Fruit fly (Drosophila melanogaster): ENCODE data around the gene IntS4.

Gene IntS4

DNA sequence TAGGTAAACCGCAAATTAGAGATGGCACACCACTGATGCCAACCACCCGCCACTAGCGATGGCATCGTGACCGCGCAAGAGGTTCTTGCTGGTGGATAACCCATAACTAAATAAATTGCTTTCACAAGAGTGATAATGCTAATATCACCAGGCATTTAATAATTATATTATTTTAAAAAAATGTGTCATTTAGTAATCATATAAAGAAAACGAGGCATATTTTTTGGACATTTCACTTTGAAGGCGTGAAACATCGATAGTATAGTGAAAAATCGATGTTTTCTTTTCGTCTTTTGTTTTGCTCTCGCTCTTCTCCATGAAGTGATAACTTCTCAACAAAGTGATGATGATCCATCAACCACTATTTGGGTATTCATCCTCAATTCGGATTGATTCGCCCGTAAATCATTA is at the start of gene IntS4:
TSS of gene IntS4 (minus strand) at position 20 of the 411 bp plus-strand sequence.
- peak; percentile 20 for TF ChIP-seq cic (GFP tag; optimal IDR thresholded peaks at IDR 0.05)
- TF ChIP-seq CG1620 (GFP tag; optimal IDR thresholded peaks at IDR 0.05) = peak; percentile 80
- TF ChIP-seq bab1 (GFP tag; optimal IDR thresholded peaks at IDR 0.05) = peak; percentile 88
- peak; percentile 82 for TF ChIP-seq CG7101 (tag; optimal IDR thresholded peaks at IDR 0.05)
- no peak for TF ChIP-seq cnc (optimal IDR thresholded peaks at IDR 0.05)
- peak; percentile 6 for TF ChIP-seq Clk (GFP tag; optimal IDR thresholded peaks at IDR 0.05)
- peak; percentile 77 for TF ChIP-seq CG14711 (tag; optimal IDR thresholded peaks at IDR 0.05)
- TF ChIP-seq CG33017 (tag; optimal IDR thresholded peaks at IDR 0.05) = peak; percentile 37
- TF ChIP-seq kay (GFP tag; ENCODE audit: borderline replicate concordance) = peak; percentile 55
- peak; percentile 75 for TF ChIP-seq CG11617 (GFP tag; optimal IDR thresholded peaks at IDR 0.05)
- TF ChIP-seq CG12768 (GFP tag; optimal IDR thresholded peaks at IDR 0.05) = peak; percentile 52
- peak; percentile 68 for TF ChIP-seq pad (GFP tag; optimal IDR thresholded peaks at IDR 0.05)
- peak; percentile 79 for TF ChIP-seq Crg-1 (GFP tag; optimal IDR thresholded peaks at IDR 0.05)
- no peak for TF ChIP-seq toe (GFP tag; optimal IDR thresholded peaks at IDR 0.05)
- TF ChIP-seq ovo (GFP tag; optimal IDR thresholded peaks at IDR 0.05) = peak; percentile 74
- TF ChIP-seq Mnt (GFP tag; optimal IDR thresholded peaks at IDR 0.05) = peak; percentile 90
- peak; percentile 28 for TF ChIP-seq CG7045 (GFP tag; optimal IDR thresholded peaks at IDR 0.05)
- TF ChIP-seq CG5204 (GFP tag; optimal IDR thresholded peaks at IDR 0.05) = no peak
- peak; percentile 59 for TF ChIP-seq tj (GFP tag; optimal IDR thresholded peaks at IDR 0.05)
- no peak for TF ChIP-seq Hr96 (GFP tag; optimal IDR thresholded peaks at IDR 0.05)

DNA sequence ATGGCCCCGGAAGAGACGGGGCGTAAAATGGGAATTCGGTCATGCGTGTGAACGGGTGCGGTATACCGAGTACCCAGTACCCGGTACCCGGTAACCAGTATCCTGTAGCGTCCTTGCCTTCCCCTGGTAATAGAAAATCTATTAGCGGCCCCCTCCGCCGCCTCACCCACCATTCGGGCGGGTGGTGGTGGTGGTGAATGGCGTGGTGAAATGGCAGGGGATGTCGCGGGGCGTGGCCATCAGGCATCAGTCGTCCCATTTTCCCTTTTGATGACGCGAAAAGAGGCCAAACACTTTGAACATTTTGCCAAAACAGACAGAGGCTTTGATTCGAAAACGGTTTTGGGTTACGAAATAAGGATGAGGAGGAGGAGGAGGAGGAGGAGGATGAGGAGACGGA is 49.3 kb upstream of the IntS4 start:
- no peak for TF ChIP-seq cnc (optimal IDR thresholded peaks at IDR 0.05)
- no peak for TF ChIP-seq CG11617 (GFP tag; optimal IDR thresholded peaks at IDR 0.05)
- no peak for TF ChIP-seq tj (GFP tag; optimal IDR thresholded peaks at IDR 0.05)
- TF ChIP-seq kay (GFP tag; ENCODE audit: borderline replicate concordance) = no peak
- TF ChIP-seq CG12768 (GFP tag; optimal IDR thresholded peaks at IDR 0.05) = no peak
- no peak for TF ChIP-seq CG7101 (tag; optimal IDR thresholded peaks at IDR 0.05)
- TF ChIP-seq CG5204 (GFP tag; optimal IDR thresholded peaks at IDR 0.05) = no peak
- TF ChIP-seq bab1 (GFP tag; optimal IDR thresholded peaks at IDR 0.05) = no peak
- TF ChIP-seq toe (GFP tag; optimal IDR thresholded peaks at IDR 0.05) = no peak
- no peak for TF ChIP-seq Hr96 (GFP tag; optimal IDR thresholded peaks at IDR 0.05)
- TF ChIP-seq Mnt (GFP tag; optimal IDR thresholded peaks at IDR 0.05) = no peak
- TF ChIP-seq CG33017 (tag; optimal IDR thresholded peaks at IDR 0.05) = no peak
- no peak for TF ChIP-seq Crg-1 (GFP tag; optimal IDR thresholded peaks at IDR 0.05)
- TF ChIP-seq pad (GFP tag; optimal IDR thresholded peaks at IDR 0.05) = no peak
- TF ChIP-seq CG14711 (tag; optimal IDR thresholded peaks at IDR 0.05) = no peak
- TF ChIP-seq Clk (GFP tag; optimal IDR thresholded peaks at IDR 0.05) = no peak
- TF ChIP-seq CG1620 (GFP tag; optimal IDR thresholded peaks at IDR 0.05) = no peak
- no peak for TF ChIP-seq CG7045 (GFP tag; optimal IDR thresholded peaks at IDR 0.05)

DNA sequence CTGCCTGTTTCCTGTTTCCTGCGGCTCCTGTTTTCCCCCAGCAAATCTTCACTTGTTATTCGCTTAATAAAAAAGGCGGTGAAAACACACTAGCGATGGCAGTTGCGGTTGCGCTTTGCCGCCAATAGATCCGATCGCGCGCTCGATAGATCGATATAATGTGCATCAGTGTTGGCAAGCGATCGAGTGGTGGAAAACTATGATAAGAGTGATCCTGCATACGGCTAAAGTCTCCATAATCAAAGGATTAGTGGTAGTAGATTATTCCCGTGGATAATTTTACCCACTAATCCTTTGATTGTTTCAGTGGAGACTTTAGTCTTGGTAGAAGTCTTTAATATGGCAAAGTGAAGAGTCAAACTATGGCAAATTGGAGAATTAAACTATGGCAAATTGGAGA is 47.6 kb upstream of the IntS4 start, which contains the start of gene Caf1-180:
TSS of gene Caf1-180 (minus strand) at position 99 of the 400 bp plus-strand sequence.
- TF ChIP-seq Crg-1 (GFP tag; optimal IDR thresholded peaks at IDR 0.05) (peak; percentile 46), CG5204 (GFP tag; optimal IDR thresholded peaks at IDR 0.05) (no peak), Hr96 (GFP tag; optimal IDR thresholded peaks at IDR 0.05) (no peak), CG7045 (GFP tag; optimal IDR thresholded peaks at IDR 0.05) (no peak), CG1620 (GFP tag; optimal IDR thresholded peaks at IDR 0.05) (peak; percentile 65), pad (GFP tag; optimal IDR thresholded peaks at IDR 0.05) (peak; percentile 36), bab1 (GFP tag; optimal IDR thresholded peaks at IDR 0.05) (peak; percentile 54)

DNA sequence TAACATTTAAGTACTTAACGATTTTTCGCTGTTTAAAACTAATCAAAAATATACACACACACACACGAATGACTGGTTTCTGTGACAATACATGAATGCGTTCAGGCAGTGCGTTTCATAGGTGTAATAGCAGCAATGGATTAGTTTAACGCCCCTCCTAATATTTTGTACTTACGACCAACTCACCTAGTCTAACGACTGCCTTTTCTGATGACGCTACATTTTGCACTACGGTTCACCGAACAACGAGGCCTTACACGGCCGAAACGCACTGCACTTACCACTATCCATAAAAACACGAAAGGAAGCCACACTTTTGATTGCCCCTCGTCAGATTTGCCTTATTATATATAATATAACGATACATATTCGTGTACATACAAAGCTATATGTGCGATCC is 42.6 kb upstream of the IntS4 start:
- TF ChIP-seq CG5204 (GFP tag; optimal IDR thresholded peaks at IDR 0.05) (no peak), CG7101 (tag; optimal IDR thresholded peaks at IDR 0.05) (no peak), kay (GFP tag; ENCODE audit: borderline replicate concordance) (no peak), Mnt (GFP tag; optimal IDR thresholded peaks at IDR 0.05) (no peak)

DNA sequence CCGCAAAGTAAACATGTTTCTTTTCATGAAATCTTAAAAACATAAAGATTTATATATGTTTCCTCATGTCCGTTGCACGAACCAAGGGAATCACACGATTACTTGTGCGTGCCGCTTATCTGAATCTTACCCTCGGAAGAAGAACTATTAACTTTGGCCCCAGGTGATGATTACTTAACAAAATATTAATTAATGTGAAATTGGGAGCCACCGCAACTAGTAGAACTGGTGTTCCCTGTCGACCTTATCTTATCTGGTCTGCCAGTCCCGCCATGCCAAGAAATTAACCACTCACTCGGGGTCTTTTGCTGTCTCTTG is 34.5 kb upstream of the IntS4 start:
- no peak for TF ChIP-seq cic (GFP tag; optimal IDR thresholded peaks at IDR 0.05)
- TF ChIP-seq Clk (GFP tag; optimal IDR thresholded peaks at IDR 0.05) = no peak
- TF ChIP-seq CG1620 (GFP tag; optimal IDR thresholded peaks at IDR 0.05) = no peak
- no peak for TF ChIP-seq CG12768 (GFP tag; optimal IDR thresholded peaks at IDR 0.05)
- TF ChIP-seq Hr96 (GFP tag; optimal IDR thresholded peaks at IDR 0.05) = no peak
- no peak for TF ChIP-seq Mnt (GFP tag; optimal IDR thresholded peaks at IDR 0.05)
- TF ChIP-seq CG33017 (tag; optimal IDR thresholded peaks at IDR 0.05) = no peak

DNA sequence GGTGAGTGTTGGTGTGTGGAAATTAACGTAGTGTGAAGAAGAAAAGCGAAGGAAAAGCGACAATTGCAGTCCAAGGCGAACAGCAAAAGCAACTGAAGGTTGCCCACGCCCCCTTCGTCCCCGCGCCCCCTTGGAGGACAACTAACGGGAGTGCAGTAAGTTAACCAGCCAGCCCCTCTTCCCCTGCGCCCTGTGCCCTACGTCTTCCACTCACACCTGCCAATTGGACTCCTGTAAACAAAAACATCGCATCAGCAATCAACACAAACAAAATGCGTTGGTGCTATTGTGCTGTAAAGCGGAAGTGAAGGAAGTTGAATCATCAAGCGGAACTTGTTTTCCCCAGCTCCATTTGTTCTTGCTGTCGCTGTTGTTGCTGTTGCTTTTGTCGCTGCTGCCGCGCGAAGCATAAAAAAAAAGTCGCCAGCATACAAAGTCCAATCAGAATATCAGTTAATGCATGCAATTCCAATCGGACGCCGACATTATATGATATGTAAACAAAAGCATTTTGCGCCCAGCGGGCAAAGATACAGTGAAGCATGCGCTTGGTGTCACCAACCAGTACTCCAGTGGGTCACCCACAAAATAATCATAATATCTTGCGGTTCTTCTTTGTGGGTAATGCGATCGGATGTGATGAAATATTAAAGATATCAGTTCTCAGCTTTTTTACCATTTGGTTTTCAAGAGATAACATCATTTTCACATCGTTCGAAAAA is 34.0 kb upstream of the IntS4 start:
- TF ChIP-seq Mnt (GFP tag; optimal IDR thresholded peaks at IDR 0.05) (no peak), pad (GFP tag; optimal IDR thresholded peaks at IDR 0.05) (peak; percentile 71), CG5204 (GFP tag; optimal IDR thresholded peaks at IDR 0.05) (no peak), CG33017 (tag; optimal IDR thresholded peaks at IDR 0.05) (no peak), CG7045 (GFP tag; optimal IDR thresholded peaks at IDR 0.05) (no peak), tj (GFP tag; optimal IDR thresholded peaks at IDR 0.05) (peak; percentile 59)

DNA sequence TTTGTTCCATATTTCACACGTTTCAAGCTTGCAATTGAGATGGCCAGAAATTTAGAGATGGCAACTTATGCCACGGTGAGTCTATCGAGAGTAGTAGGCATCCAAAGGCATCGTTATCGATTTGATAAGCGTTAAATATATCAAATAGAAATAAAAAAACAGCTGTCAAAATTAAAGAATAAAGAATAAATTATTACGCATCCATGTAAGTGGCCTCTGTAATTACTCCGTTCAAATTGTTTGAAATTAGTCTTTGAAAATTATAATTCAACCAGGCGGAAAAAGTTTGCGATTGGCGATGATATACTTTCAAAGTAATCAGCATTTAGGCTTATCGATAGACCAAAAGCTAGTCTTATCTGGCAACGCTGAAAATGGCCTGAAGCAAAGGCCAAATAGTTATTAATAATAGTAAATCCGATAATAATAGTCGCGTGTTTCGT is 33.1 kb upstream of the IntS4 start, which contains the start of the genes CG12659 and Crag:
TSS of gene CG12659 (minus strand) at position 45 of the 443 bp plus-strand sequence.
TSS of gene Crag (plus strand) at position 347 of the 443 bp plus-strand sequence.
- TF ChIP-seq Mnt (GFP tag; optimal IDR thresholded peaks at IDR 0.05) (peak; percentile 46), cnc (optimal IDR thresholded peaks at IDR 0.05) (no peak), bab1 (GFP tag; optimal IDR thresholded peaks at IDR 0.05) (peak; percentile 9), cic (GFP tag; optimal IDR thresholded peaks at IDR 0.05) (no peak), CG12768 (GFP tag; optimal IDR thresholded peaks at IDR 0.05) (no peak), CG11617 (GFP tag; optimal IDR thresholded peaks at IDR 0.05) (no peak), CG1620 (GFP tag; optimal IDR thresholded peaks at IDR 0.05) (peak; percentile 10), Crg-1 (GFP tag; optimal IDR thresholded peaks at IDR 0.05) (peak; percentile 19), CG5204 (GFP tag; optimal IDR thresholded peaks at IDR 0.05) (peak; percentile 54), ovo (GFP tag; optimal IDR thresholded peaks at IDR 0.05) (peak; percentile 20), toe (GFP tag; optimal IDR thresholded peaks at IDR 0.05) (peak; percentile 60)

Data from whole organism, adult.